Worm (Caenorhabditis elegans): Measurements from ENCODE around the gene moma-1.

moma-1 gene

DNA sequence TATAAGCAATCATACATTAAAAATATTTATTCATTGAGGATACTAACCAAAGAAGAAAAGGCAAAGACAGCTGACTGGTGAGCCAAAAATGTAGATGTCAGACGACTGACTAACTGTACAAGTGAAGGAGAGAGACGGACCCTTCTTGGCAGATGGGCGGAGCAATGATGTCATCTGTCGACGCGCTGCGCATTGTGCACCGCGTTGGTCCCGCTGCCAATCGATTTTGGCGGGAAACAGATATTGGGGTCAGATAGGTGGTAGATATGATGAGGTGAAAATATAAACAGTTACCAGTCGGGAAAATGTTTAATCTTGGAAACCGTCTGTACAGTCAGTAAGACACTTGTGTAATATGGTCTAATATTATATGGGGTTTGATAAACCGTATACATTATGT is 17.7 kb upstream of the moma-1 start, which contains the start of gene T24C4.2:
Gene T24C4.2, minus strand, starts transcription at position 101 of the 400 bp plus-strand sequence.
- TF ChIP-seq unc-62 (GFP tag; optimal IDR thresholded peaks at IDR 0.05) = no peak

DNA sequence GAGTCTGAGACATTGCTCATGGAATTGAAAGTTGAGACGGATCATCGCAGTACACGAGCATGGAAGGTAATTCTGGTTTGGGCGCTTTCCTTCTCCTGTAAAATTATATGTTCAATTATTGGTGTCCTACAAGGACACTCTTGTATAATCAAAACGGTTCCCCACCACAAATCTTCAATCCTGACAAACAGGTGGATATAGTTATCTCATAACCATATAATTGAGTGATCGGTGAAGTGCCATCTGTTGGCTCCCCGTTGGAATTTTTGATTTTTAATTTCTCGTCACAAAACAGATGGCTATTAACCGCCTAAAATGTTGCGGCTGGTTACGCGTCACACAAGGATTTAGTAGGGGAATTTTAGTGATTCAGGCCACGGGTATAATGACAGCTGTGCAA is 16.7 kb upstream of the moma-1 start:
- TF ChIP-seq unc-62 (GFP tag; optimal IDR thresholded peaks at IDR 0.05) = no peak

DNA sequence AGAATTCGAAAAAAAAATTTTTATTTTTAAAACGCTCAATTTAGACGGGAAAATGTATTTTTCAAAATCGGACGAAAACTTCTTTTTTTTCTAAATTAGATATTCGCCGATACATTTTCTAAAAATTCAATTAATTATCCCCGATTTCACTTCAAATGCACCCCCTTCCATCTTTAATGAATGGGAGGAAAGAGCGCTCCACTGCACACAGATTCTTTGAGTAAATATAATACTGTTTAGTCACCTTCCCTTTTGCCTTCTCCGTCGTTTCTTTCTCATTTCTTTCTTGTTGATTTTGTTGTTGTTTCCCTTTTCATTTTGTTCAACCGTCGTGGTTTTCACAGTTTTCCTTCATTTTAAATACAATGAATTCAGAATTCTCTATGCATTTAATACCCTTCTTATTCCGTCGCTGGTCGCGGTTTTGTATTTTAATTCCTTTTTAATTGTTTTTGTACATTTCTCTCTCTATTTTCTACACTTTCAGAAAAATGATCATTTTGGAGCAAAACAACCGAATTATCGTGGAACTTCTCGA is 9.7 kb upstream of the moma-1 start, which contains the start of gene arx-4:
Gene arx-4, plus strand, starts transcription at position 488 of the 538 bp plus-strand sequence.
- TF ChIP-seq unc-62 (GFP tag; optimal IDR thresholded peaks at IDR 0.05) = no peak

DNA sequence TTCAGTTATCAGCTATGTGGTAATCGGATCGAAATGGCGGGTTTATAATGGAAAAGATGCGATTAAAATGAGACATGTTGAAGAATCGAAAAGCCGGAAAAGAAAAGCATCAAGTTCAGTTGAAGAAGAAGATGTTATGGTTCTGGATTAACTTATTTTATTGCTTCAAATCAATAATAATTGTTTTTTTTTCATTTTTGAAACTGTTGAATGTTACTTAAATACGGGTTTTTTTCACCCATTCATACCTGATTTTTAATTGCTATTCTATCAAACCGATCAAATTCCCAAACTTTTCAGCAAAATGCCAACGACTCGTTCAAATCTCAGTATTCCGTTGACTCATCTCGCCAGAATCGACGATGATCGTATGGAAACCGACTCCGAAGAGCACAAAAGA is 7.7 kb upstream of the moma-1 start, which contains the start of gene exos-4.2:
Gene exos-4.2, plus strand, starts transcription at position 301 of the 400 bp plus-strand sequence.
- no peak for TF ChIP-seq unc-62 (GFP tag; optimal IDR thresholded peaks at IDR 0.05)

DNA sequence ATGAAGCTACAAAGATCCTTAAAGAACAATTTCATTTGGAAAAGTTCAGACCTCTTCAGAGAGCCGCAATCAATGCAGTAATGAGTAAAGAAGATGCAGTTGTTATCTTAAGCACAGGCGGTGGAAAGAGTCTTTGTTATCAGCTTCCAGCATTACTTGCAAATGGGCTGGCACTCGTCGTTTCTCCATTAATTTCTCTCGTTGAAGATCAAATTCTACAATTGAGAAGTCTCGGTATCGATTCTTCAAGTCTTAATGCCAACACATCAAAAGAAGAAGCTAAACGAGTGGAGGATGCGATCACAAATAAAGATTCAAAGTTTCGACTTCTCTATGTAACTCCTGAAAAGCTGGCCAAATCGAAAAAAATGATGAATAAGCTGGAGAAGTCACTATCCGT is 4.7 kb upstream of the moma-1 start:
- no peak for TF ChIP-seq unc-62 (GFP tag; optimal IDR thresholded peaks at IDR 0.05)

DNA sequence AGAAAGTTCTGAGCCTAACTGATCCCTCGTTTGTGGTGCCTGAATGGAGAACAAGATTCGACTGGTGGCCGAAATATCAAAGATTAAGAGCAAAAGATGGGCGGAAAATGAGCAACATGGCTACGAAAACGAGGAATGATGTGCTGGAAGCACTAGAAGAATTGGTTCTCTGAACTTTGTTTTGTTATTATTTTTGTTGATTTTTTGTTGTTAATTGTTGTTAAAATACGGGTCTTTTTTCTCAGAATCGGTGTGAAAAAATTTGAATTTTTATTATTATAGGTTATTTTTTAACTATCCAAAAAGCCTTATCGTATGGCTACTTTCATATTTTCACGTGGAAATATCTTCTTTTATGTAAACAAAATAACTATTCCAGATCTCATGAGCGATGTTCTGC is 4.1 kb upstream of the moma-1 start, which contains the start of gene K02F3.12:
Gene K02F3.12, plus strand, starts transcription at position 301 of the 400 bp plus-strand sequence.
- TF ChIP-seq unc-62 (GFP tag; optimal IDR thresholded peaks at IDR 0.05) = no peak

DNA sequence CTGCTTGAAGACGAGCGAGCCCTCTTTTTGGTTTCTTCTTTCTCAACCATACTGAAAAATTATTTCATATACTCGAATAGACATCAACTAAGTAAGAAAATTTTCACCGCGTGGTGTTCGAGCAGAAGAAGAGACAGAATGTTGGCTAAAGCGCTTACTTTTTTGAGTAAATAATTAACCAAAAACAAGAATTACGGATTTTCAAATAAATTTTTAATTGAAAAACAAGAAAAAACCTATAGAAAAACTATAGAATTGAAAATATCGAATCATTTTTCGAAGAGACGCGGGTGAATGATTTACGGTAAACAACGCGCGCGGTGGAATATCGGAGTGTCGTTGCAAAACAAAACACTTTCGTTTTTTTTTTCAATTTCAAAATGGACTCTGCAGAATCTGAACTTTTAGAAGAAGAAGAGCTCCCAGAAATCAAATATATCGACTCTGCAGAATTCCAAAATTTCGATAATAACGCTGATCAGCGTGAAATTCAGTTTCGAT is 1.7 kb upstream of the moma-1 start, which contains the start of the genes rnp-5 and tag-51:
Gene rnp-5, minus strand, starts transcription at position 51 of the 501 bp plus-strand sequence.
Gene tag-51, plus strand, starts transcription at position 363 of the 501 bp plus-strand sequence.
- TF ChIP-seq unc-62 (GFP tag; optimal IDR thresholded peaks at IDR 0.05) = no peak

DNA sequence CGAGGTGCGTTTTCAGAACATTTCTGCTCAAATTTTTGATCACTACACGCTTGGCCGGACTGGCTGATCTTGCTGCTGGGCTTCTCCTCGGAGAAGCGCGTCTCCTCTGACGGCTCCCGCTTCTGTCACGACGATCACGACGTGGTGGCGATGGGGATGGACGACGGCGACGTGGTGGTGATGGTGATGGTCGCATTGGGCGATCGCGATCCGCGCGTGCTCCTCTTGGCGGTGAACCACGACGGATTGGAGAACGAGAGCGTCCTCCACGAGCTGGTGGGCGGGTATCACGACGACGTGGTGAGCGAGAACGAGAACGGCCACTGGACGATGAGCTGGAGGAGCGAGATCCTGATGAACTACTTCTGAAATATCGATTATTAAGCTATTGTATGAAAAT is 1.2 kb upstream of the moma-1 start:
- TF ChIP-seq unc-62 (GFP tag; optimal IDR thresholded peaks at IDR 0.05) = no peak

DNA sequence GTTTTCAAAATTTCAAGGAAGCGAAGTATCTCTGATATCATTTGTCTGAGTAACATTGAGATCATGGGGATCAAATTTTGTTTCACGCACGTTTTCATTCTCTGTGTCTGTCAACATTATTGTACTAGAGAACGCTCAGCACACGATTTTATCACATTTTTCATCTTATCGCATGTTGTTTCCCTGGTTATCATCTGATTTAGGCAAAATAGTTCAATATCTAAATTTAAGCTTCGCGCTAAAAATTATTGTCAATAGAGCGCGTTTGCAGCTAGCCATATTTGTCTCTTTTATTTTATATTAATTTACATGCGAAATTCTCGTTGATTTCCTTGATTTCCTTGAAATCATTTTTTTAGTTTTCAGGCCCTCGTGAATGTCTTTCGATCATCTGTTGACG is 6.7 kb downstream of the moma-1 start, which contains the start of gene K02F3.2:
Gene K02F3.2, plus strand, starts transcription at position 357 of the 400 bp plus-strand sequence.
- no peak for TF ChIP-seq unc-62 (GFP tag; optimal IDR thresholded peaks at IDR 0.05)

DNA sequence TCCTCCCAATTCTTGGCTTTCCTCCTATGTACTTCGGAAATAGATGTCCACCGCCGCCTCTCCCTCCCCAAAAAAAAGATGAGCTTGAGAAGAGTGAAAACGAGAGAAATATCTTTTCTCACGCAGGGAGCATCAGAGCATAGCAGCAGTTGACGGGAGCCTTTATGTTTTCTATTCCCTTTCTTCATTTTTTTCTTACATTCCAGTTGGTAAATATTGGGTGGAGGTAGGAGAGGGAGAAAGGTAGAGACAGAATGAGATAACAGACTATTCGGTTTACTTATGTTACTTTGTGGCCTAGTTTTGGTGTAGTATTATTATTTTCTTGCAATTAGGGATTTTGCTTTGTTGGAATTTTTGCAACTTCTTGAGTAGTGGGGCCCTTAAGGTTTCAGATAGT is 7.6 kb downstream of the moma-1 start:
- TF ChIP-seq unc-62 (GFP tag; optimal IDR thresholded peaks at IDR 0.05) = no peak

DNA sequence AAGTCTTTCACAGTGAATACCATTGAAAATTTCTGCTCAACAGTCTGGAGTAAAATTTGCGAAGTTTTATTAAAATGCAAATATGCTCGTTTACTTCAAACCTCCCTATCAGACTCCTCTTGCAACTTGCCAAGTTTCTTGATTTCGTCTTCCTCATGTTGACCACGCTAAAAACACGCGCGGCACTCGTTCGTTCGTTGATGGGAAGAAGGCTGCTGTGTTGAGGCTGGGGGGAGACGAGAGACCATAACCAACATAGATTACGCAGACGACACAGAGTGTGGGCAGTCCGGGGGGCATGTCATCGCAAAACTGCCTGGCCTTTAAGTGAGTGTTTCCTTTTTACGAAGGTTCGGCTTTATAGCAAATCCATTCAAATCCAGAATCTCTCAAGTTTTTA is 8.2 kb downstream of the moma-1 start:
- TF ChIP-seq unc-62 (GFP tag; optimal IDR thresholded peaks at IDR 0.05) = no peak

DNA sequence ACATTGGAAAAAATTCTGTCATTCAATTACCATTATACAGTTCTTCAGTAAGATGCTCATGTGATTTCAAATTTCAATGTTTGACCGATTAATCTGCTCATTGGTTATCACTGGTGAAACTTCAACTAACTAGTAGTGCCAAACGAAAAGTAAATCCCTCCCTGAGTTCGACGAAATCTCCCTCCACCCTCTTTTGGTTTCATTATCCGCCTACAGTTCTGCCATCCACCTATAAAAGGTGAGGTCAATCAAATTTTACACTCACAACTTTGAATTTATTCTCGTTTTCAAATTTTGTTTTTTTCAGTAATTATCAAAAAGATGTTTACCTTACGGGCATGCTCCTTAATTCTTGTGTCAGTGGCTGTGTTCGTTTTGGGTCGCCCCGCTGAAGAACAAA is 9.6 kb downstream of the moma-1 start, which contains the start of gene far-8:
Gene far-8, plus strand, starts transcription at position 301 of the 400 bp plus-strand sequence.
- TF ChIP-seq unc-62 (GFP tag; optimal IDR thresholded peaks at IDR 0.05) = no peak

DNA sequence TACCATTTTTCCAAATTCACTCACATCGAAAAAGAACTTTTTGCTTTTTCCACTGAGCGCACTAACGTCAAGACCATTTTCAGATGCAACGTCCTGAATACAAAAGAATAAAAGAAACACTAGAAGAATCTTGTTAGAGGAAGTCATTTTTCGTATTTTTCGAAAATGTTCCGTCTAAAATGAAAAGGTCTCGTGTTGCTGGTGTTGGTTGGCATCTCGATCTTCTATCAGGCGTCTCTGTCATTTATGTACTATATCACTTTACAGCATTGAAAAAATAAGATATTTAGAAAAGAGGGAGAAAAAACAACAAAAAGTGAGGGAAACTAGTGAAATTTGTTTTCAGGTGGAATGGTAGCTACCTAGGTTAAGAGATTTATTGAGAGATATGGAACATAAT is 11.0 kb downstream of the moma-1 start, which contains the start of gene K02F3.9:
Gene K02F3.9, minus strand, starts transcription at position 190 of the 400 bp plus-strand sequence.
- TF ChIP-seq unc-62 (GFP tag; optimal IDR thresholded peaks at IDR 0.05) = no peak

DNA sequence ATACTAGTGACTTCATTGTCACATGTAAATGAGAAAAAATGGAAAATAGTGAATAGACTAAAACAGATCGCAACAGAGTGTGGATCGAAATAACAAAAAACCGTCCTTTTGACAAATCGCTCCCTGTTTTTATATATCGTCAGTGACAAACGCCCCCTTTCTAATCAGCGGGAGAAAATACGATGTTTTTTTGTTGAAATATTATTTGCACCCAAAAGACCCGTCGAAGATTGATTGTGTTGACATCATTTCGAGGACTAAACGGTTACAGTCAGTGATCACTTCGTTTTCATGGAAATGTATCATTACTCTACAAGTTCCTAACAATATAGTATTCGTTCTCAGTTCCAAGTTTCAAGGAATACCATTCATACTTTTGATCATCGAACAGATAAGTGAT is 12.7 kb downstream of the moma-1 start, which contains the start of gene dos-3:
Gene dos-3, minus strand, starts transcription at position 101 of the 400 bp plus-strand sequence.
- TF ChIP-seq unc-62 (GFP tag; optimal IDR thresholded peaks at IDR 0.05) = no peak

DNA sequence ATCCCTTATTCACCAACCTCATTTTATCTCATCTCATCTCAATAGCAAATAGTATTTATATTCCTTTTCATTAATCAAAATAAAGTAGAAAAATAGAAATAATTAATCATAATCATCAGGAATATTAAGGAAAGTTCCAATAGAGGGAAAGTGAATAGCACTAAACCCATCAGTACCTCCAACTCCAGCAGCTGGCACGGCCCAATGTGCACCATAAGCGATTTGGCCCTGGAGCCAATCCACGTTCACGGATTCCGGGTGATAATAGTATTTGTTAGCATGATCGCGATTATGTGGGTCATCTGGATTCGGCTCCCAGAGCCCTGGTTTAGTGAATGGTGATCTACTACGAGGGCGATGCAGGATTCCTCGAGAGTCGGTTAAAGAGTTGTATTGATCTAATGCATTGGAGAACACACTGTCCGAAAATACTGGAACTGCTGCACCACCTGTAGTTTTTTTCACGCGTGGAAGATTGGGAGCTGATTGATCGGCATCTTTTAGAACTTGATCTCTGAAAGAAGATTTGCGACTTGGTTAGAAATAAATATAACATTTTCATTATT is 16.4 kb downstream of the moma-1 start:
- peak; percentile 20 for TF ChIP-seq unc-62 (GFP tag; optimal IDR thresholded peaks at IDR 0.05)

DNA sequence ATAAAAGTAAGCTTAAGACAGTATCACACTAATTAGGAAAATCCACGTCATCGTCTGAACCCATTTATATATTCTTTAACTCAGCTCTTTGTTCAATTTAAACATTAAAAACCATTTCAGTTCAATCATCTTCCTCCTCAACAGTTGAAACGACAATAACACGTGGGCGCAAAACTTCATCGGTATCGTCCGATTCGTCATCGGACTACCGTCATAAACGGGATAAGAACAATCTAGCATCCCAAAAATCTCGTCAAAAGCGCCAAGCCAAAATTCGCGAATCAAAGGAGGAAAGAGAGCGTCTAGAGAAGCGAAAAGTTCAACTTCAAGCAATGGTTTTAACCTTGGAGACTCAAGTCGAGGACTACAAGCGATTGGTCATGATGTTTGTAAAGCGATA is 17.0 kb downstream of the moma-1 start:
- TF ChIP-seq unc-62 (GFP tag; optimal IDR thresholded peaks at IDR 0.05) = no peak

DNA sequence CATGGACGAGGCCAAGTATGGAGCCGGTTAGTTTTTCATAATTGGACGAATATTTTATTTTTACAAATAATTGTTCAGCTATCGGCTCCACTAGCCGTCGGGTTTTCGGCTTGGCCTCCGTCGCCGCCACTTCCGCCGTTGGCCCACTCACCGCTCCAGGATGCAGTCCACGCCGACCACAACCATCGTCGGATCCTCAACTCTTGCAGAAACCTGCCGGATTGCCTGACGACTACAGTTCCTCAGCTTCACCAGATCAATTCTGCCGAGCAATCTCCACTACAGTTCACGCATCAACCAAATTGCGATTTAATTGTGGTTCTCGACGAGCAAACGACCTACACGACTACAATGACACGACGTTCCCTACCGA is 17.8 kb downstream of the moma-1 start:
- no peak for TF ChIP-seq unc-62 (GFP tag; optimal IDR thresholded peaks at IDR 0.05)
